Worm (Caenorhabditis elegans) whole organism, young adult: ENCODE data around the gene F43C11.3.

Experiments used
- F57C9.4 ChIP-seq: sonication (generic microtip); optimal IDR thresholded peaks from 2 replicates; lab custom pipeline; 2017; ENCODE audit warnings: mild to moderate bottlenecking, missing genetic modification characterization, missing compliant biosample characterization
- nfya-1 ChIP-seq: sonication (generic microtip); optimal IDR thresholded peaks from 2 replicates; lab custom pipeline; 2017; ENCODE audit warnings: antibody characterized with exemption, missing compliant biosample characterization, missing genetic modification characterization, borderline replicate concordance; ENCODE audit not compliant: insufficient read depth
- pha-4 ChIP-seq: fragments of 150-350 bp; sonication (generic microtip); optimal IDR thresholded peaks from 2 replicates; lab custom pipeline; 2014; ENCODE audit warnings: missing biosample characterization, missing genetic modification reagents, missing genetic modification characterization

- TF ChIP-seq nfya-1 (tag; lab: Kevin White, UChicago), result no peak
- TF ChIP-seq pha-4 (tag; lab: Kevin White, UChicago), result no peak
- TF ChIP-seq F57C9.4 (tag; lab: Kevin White, UChicago), result no peak
Measured at ce11 chrII:2380174-2380573, 27.1 kb downstream of the F43C11.3 start, which contains the start of gene F16G10.7.
